Fruit fly (Drosophila melanogaster) whole organism, embryonic: ENCODE data around the gene KdelR.

Source experiments
- CG1647 ChIP-seq: fragments of 200-800 bp; sonication (Bioruptor generic); optimal IDR thresholded peaks from 3 replicates; lab custom pipeline; 2016; ENCODE audit warnings: missing biosample characterization, missing genetic modification characterization
- CG8478 ChIP-seq: fragments of >200 bp; optimal IDR thresholded peaks from 2 replicates; lab custom pipeline; 2018
- Hey ChIP-seq: fragments of 200-800 bp; sonication (Bioruptor generic); optimal IDR thresholded peaks from 3 replicates; lab custom pipeline; 2018; ENCODE audit warnings: missing biosample characterization, mild to moderate bottlenecking, missing genetic modification characterization
- Oli ChIP-seq: fragments of 200-800 bp; sonication (Bioruptor generic); optimal IDR thresholded peaks from 2 replicates; lab custom pipeline; 2018; ENCODE audit warnings: missing biosample characterization, mild to moderate bottlenecking, missing genetic modification characterization, moderate library complexity
- Sox102F ChIP-seq: fragments of 200-800 bp; sonication (Bioruptor generic); optimal IDR thresholded peaks from 2 replicates; lab custom pipeline; 2018; ENCODE audit warnings: missing biosample characterization, mild to moderate bottlenecking, missing genetic modification characterization, moderate library complexity
- Sry-β ChIP-seq: fragments of 200-800 bp; sonication (Bioruptor generic); optimal IDR thresholded peaks from 2 replicates; lab custom pipeline; 2018; ENCODE audit warnings: missing biosample characterization, mild to moderate bottlenecking, missing genetic modification characterization, moderate library complexity
- br ChIP-seq: fragments of >200 bp; optimal IDR thresholded peaks from 2 replicates; lab custom pipeline; 2017
- pnt ChIP-seq: fragments of 200-800 bp; sonication (Bioruptor generic); optimal IDR thresholded peaks from 3 replicates; lab custom pipeline; 2016; ENCODE audit warnings: missing biosample characterization, missing genetic modification characterization
- scrt ChIP-seq: fragments of 200-800 bp; sonication (Bioruptor generic); optimal IDR thresholded peaks from 2 replicates; lab custom pipeline; 2018; ENCODE audit warnings: missing biosample characterization, mild to moderate bottlenecking, missing genetic modification characterization, moderate library complexity
- sna ChIP-seq: fragments of 200-800 bp; sonication (Bioruptor generic); IDR thresholded peaks from 2 replicates; pipeline ENCODE4 v1.3.6; 2022; ENCODE audit warnings: missing biosample characterization, missing genetic modification characterization; ENCODE audit not compliant: partially characterized antibody

DNA sequence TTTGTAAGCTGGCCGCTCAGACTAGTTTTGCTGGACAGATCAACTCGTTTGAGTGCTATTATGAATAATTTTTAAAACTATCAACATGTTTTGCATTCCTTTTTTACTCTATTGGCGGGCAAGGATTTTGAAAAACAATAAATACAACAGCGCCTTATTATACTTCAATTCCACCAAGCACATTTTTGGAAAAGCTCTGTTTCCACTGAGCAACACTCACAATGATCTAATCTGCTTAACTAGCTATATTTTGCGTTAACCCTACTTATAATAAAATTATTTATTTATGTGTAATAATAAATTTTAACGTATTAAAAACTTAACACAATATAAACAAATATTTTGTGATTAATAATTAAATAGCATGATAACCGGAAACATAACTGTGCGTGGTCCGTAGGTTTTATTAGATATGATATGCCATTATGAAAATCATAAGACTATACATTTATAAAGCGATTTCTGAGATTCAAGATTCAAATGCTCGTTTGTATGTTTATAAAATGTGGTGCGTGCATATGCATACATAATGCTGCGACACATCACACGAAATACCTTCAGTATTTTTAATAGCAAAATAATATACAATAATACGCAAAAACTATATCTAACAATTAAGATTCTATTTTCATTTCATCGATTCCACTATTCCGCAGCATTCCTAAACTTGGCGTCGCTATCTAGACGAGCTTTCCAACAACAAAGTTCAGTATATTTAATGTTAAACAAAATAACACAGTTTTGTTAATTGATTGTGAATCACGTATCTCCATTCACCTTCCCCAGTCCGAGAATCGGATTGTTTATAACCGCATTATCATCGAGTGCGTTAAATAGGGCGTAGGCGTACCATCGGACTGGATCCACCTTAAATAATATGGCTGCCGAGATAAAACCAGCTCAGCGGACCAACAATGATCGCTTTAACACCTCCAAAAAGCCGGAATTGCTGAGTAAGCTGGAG, 3.8 kb upstream of the KdelR start, which contains the start of the genes pie and Wdfy2:
- TF ChIP-seq br (lab: Kevin White, UChicago) = no peak
- no peak for TF ChIP-seq pnt (GFP tag; lab: Kevin White, UChicago)
- no peak for TF ChIP-seq scrt (GFP tag; lab: Kevin White, UChicago)
- TF ChIP-seq Sry-β (GFP tag; lab: Kevin White, UChicago) = peak; percentile 36
- TF ChIP-seq Sox102F = no peak
- TF ChIP-seq CG8478 = no peak
- no peak for TF ChIP-seq Oli (tag; lab: Kevin White, UChicago)
- no peak for TF ChIP-seq Hey (tag; lab: Kevin White, UChicago)
- no peak for TF ChIP-seq CG1647
- TF ChIP-seq sna = no peak
